Worm (Caenorhabditis elegans) whole organism, midembryonic: ENCODE results near the gene cyp-13A11.

Source experiments
- cog-1 ChIP-seq: sonication (generic microtip); optimal IDR thresholded peaks from 2 replicates; lab custom pipeline; 2016; ENCODE audit warnings: missing genetic modification characterization, missing compliant biosample characterization
- flt-1 ChIP-seq: fragments of 200-800 bp; sonication (Bioruptor generic); IDR thresholded peaks from 2 replicates; pipeline ENCODE4 v1.3.6; 2022; ENCODE audit warnings: missing genetic modification characterization, missing compliant biosample characterization
- ref-1 ChIP-seq: fragments of 200-800 bp; sonication (Bioruptor generic); conservative IDR thresholded peaks from 2 replicates; pipeline ENCODE4 v1.3.6; 2022; ENCODE audit warnings: missing genetic modification reagents, missing genetic modification characterization, missing compliant biosample characterization
- tab-1 ChIP-seq: fragments of 200-800 bp; sonication (Bioruptor generic); IDR thresholded peaks from 2 replicates; pipeline ENCODE4 v1.3.6; 2022; ENCODE audit warnings: missing genetic modification characterization, missing compliant biosample characterization
- ztf-23 ChIP-seq: fragments of 200-800 bp; sonication (Bioruptor generic); IDR thresholded peaks from 2 replicates; pipeline ENCODE4 v1.3.6; 2022; ENCODE audit warnings: missing genetic modification reagents, missing genetic modification characterization, missing compliant biosample characterization

DNA sequence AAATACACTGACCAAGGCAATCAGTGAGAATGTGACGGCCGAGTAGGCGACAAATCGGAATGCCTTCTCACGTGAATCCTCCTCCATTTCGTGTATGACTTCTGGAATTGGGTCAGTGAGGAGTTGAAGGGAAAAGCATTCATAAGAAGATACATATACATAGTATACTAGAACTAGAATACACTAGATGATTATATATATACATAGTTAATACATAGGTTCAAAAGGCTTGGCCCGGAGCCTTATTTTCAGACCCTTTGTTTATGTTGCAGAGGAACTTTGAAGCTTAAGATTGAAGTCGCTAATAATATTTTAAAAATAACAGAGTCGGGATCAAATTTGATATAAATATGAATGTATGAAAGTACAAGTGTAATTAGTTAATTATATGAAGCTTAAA, 27.2 kb upstream of the cyp-13A11 start, which contains the start of gene col-97:
- no peak for TF ChIP-seq ref-1 (GFP tag; lab: Robert Waterston, UW)
- no peak for TF ChIP-seq ztf-23 (GFP tag; lab: Robert Waterston, UW)
- TF ChIP-seq flt-1, result no peak
- TF ChIP-seq cog-1, result no peak
- no peak for TF ChIP-seq tab-1 (GFP tag; lab: Robert Waterston, UW)
